Worm (Caenorhabditis elegans): ENCODE data around the gene allo-1.

DNA sequence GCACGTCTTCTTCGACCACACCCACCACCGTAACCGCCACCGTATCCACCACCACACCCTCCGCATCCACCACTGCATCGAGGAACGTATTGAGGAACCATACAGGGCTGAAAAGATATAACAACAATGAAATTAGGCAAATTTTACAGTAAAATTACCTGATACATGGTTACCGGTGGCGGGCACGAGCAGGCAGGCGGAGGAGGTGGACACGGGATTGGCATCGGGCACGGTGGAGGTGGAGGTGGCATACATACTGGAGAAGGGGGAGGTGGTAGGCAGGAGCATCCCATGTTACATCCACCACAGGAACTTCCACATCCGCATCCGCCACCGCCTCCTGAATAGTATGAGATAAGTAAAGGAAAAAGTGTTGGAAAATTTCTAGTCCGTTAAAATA lies 1.6 kb upstream of the allo-1 start:
- TF ChIP-seq hlh-11 (tag; optimal IDR thresholded peaks at IDR 0.05) = no peak
- no peak for TF ChIP-seq lin-39 (tag; optimal IDR thresholded peaks at IDR 0.05)
- TF ChIP-seq fkh-10 (GFP tag; optimal IDR thresholded peaks at IDR 0.05) = no peak
